Fruit fly (Drosophila melanogaster) whole organism, pupa: Measurements from ENCODE around the gene Cad99C.

Experiments used
- CG10348 ChIP-seq: fragments of 200-800 bp; sonication (Bioruptor generic); IDR thresholded peaks from 2 replicates; pipeline ENCODE4 v1.3.6; 2022; ENCODE audit warnings: missing biosample characterization, missing genetic modification characterization
- CG12605 ChIP-seq: fragments of 200-800 bp; sonication (Bioruptor generic); IDR thresholded peaks from 2 replicates; pipeline ENCODE4 v1.3.6; 2022; ENCODE audit warnings: missing biosample characterization, missing genetic modification characterization
- CG13204 ChIP-seq: fragments of 200-800 bp; sonication (Bioruptor generic); optimal IDR thresholded peaks from 2 replicates; lab custom pipeline; 2018; ENCODE audit warnings: missing biosample characterization, mild to moderate bottlenecking, missing genetic modification characterization, moderate library complexity
- CG14655 ChIP-seq: fragments of 200-800 bp; sonication (Bioruptor generic); optimal IDR thresholded peaks from 3 replicates; lab custom pipeline; 2017; ENCODE audit warnings: mild to moderate bottlenecking, missing biosample characterization, missing genetic modification reagents, missing genetic modification characterization
- CG15710 ChIP-seq: fragments of 200-800 bp; sonication (Bioruptor generic); optimal IDR thresholded peaks from 2 replicates; lab custom pipeline; 2018; ENCODE audit warnings: missing biosample characterization, mild to moderate bottlenecking, missing genetic modification characterization, moderate library complexity
- CG17806 ChIP-seq: fragments of 200-800 bp; sonication (Bioruptor generic); optimal IDR thresholded peaks from 2 replicates; lab custom pipeline; 2018; ENCODE audit warnings: missing biosample characterization, mild to moderate bottlenecking, missing genetic modification characterization, moderate library complexity
- CG32121 ChIP-seq: fragments of 200-800 bp; sonication (Bioruptor generic); IDR thresholded peaks from 2 replicates; pipeline ENCODE4 v1.3.6; 2022; ENCODE audit warnings: missing biosample characterization, missing genetic modification characterization
- CG34367 ChIP-seq: fragments of 200-800 bp; sonication (Bioruptor generic); optimal IDR thresholded peaks from 2 replicates; lab custom pipeline; 2018; ENCODE audit warnings: missing biosample characterization, mild to moderate bottlenecking, missing genetic modification characterization
- CG4496 ChIP-seq: fragments of 200-800 bp; sonication (Bioruptor generic); IDR thresholded peaks from 3 replicates; pipeline ENCODE4 v1.3.6; 2022; ENCODE audit warnings: missing biosample characterization, missing genetic modification characterization
- CG8159 ChIP-seq: fragments of 200-800 bp; sonication (Bioruptor generic); optimal IDR thresholded peaks from 3 replicates; lab custom pipeline; 2018; ENCODE audit warnings: missing biosample characterization, mild to moderate bottlenecking, missing genetic modification characterization, moderate library complexity
- CG8301 ChIP-seq: fragments of 200-800 bp; sonication (Bioruptor generic); optimal IDR thresholded peaks from 2 replicates; lab custom pipeline; 2018; ENCODE audit warnings: missing biosample characterization, mild to moderate bottlenecking, missing genetic modification characterization
- CG9948 ChIP-seq: fragments of 200-800 bp; sonication (Bioruptor generic); optimal IDR thresholded peaks from 2 replicates; lab custom pipeline; 2018; ENCODE audit warnings: missing biosample characterization, mild to moderate bottlenecking, missing genetic modification characterization, moderate library complexity
- D1 ChIP-seq: fragments of 200-800 bp; sonication (Bioruptor generic); optimal IDR thresholded peaks from 2 replicates; lab custom pipeline; 2018; ENCODE audit warnings: missing biosample characterization, mild to moderate bottlenecking, missing genetic modification characterization, moderate library complexity
- EcR ChIP-seq: fragments of 200-800 bp; sonication (Bioruptor generic); optimal IDR thresholded peaks from 3 replicates; lab custom pipeline; 2019; ENCODE audit warnings: missing biosample characterization, missing genetic modification characterization, mild to moderate bottlenecking, moderate library complexity, missing genetic modification reagents
- Ets98B ChIP-seq: fragments of 200-800 bp; sonication (Bioruptor generic); IDR thresholded peaks from 2 replicates; pipeline ENCODE4 v1.3.6; 2022; ENCODE audit warnings: missing biosample characterization, missing genetic modification characterization
- Pif1A ChIP-seq: fragments of 200-800 bp; sonication (Bioruptor generic); optimal IDR thresholded peaks from 3 replicates; lab custom pipeline; 2016; ENCODE audit warnings: missing biosample characterization, missing genetic modification characterization
- Pif1B ChIP-seq: fragments of 200-800 bp; sonication (Bioruptor generic); optimal IDR thresholded peaks from 3 replicates; lab custom pipeline; 2016; ENCODE audit warnings: missing biosample characterization, missing genetic modification characterization
- Snoo ChIP-seq: fragments of 200-800 bp; sonication (Bioruptor generic); optimal IDR thresholded peaks from 3 replicates; lab custom pipeline; 2017; ENCODE audit warnings: missing biosample characterization, mild to moderate bottlenecking, missing genetic modification characterization, inconsistent platforms
- fd96Ca ChIP-seq: fragments of 200-800 bp; sonication (Bioruptor generic); IDR thresholded peaks from 3 replicates; pipeline ENCODE4 v1.3.6; 2022; ENCODE audit warnings: missing biosample characterization, missing genetic modification characterization
- gl ChIP-seq: fragments of 200-800 bp; sonication (Bioruptor generic); optimal IDR thresholded peaks from 2 replicates; lab custom pipeline; 2018; ENCODE audit warnings: missing biosample characterization, mild to moderate bottlenecking, missing genetic modification characterization
- rn ChIP-seq: fragments of 200-800 bp; sonication (Bioruptor generic); IDR thresholded peaks from 2 replicates; pipeline ENCODE4 v1.3.6; 2022; ENCODE audit warnings: missing biosample characterization, missing genetic modification characterization

The Cad99C gene

dm6 chr3R:29837771-29838170 lies 3.7 kb upstream of the Cad99C start:
- no peak for TF ChIP-seq CG8159 (tag; lab: Kevin White, UChicago)
- TF ChIP-seq fd96Ca (GFP tag; lab: Robert Waterston, UW): peak; percentile 60
- no peak for TF ChIP-seq EcR (GFP tag; lab: Kevin White, UChicago)
- peak; percentile 49 for TF ChIP-seq CG14655 (GFP tag; lab: Kevin White, UChicago)
- TF ChIP-seq CG8301: peak; percentile 30
- no peak for TF ChIP-seq Pif1A
- peak; percentile 46; the same call in 1 of the 2 replicates for TF ChIP-seq CG32121 (GFP tag; lab: Robert Waterston, UW)
- TF ChIP-seq CG4496 (GFP tag; lab: Robert Waterston, UW): peak; percentile 38; the same call in 1 of the 3 replicates
- no peak for TF ChIP-seq CG17806 (tag; lab: Kevin White, UChicago)
- 0 out of 2 replicates have a peak, but pooled peaks have one; percentile 33 for TF ChIP-seq Ets98B (GFP tag; lab: Robert Waterston, UW)

- TF ChIP-seq fd96Ca (GFP tag; lab: Robert Waterston, UW) (no peak), CG34367 (tag; lab: Kevin White, UChicago) (peak; percentile 25), CG8159 (tag; lab: Kevin White, UChicago) (peak; percentile 40), CG17806 (tag; lab: Kevin White, UChicago) (peak; percentile 22), CG8301 (peak; percentile 46), Pif1A (peak; percentile 9), CG13204 (GFP tag; lab: Kevin White, UChicago) (no peak), Pif1B (no peak), CG10348 (GFP tag; lab: Robert Waterston, UW) (no peak), gl (tag; lab: Kevin White, UChicago) (peak; percentile 20), CG9948 (peak; percentile 31), CG14655 (GFP tag; lab: Kevin White, UChicago) (peak; percentile 69), CG15710 (tag; lab: Kevin White, UChicago) (peak; percentile 12)
- TF ChIP-seq, all 21 proteins: peak for 9
Measured at dm6 chr3R:29838751-29839150, 2.7 kb upstream of the Cad99C start.

dm6 chr3R:29839707-29840311 lies 1.6 kb upstream of the Cad99C start:
- no peak for TF ChIP-seq CG32121 (GFP tag; lab: Robert Waterston, UW)
- TF ChIP-seq Ets98B (GFP tag; lab: Robert Waterston, UW): no peak
- TF ChIP-seq CG17806 (tag; lab: Kevin White, UChicago): no peak
- TF ChIP-seq Pif1A: no peak
- no peak for TF ChIP-seq EcR (GFP tag; lab: Kevin White, UChicago)
- no peak for TF ChIP-seq fd96Ca (GFP tag; lab: Robert Waterston, UW)
- no peak for TF ChIP-seq CG8301
- no peak for TF ChIP-seq Snoo (tag; lab: Kevin White, UChicago)
- TF ChIP-seq rn (GFP tag; lab: Robert Waterston, UW): no peak
- TF ChIP-seq CG8159 (tag; lab: Kevin White, UChicago): no peak
- TF ChIP-seq CG4496 (GFP tag; lab: Robert Waterston, UW): no peak

- no peak for TF ChIP-seq CG8159 (tag; lab: Kevin White, UChicago)
- peak; percentile 90 for TF ChIP-seq CG4496 (GFP tag; lab: Robert Waterston, UW)
- TF ChIP-seq Pif1B: peak; percentile 68
- TF ChIP-seq D1 (tag; lab: Kevin White, UChicago): no peak
- peak; percentile 64 for TF ChIP-seq CG10348 (GFP tag; lab: Robert Waterston, UW)
- TF ChIP-seq CG12605 (GFP tag; lab: Robert Waterston, UW): peak; percentile 84
- TF ChIP-seq Snoo (tag; lab: Kevin White, UChicago): no peak
- peak; percentile 94 for TF ChIP-seq fd96Ca (GFP tag; lab: Robert Waterston, UW)
- peak; percentile 69 for TF ChIP-seq CG15710 (tag; lab: Kevin White, UChicago)
- peak; percentile 70 for TF ChIP-seq CG34367 (tag; lab: Kevin White, UChicago)
- peak; percentile 49 for TF ChIP-seq CG17806 (tag; lab: Kevin White, UChicago)
- TF ChIP-seq CG8301: peak; percentile 83
- TF ChIP-seq rn (GFP tag; lab: Robert Waterston, UW): peak; percentile 65
- TF ChIP-seq CG14655 (GFP tag; lab: Kevin White, UChicago): no peak
- no peak for TF ChIP-seq CG13204 (GFP tag; lab: Kevin White, UChicago)
- TF ChIP-seq Ets98B (GFP tag; lab: Robert Waterston, UW): peak; percentile 93
- no peak for TF ChIP-seq Pif1A
- TF ChIP-seq CG9948: peak; percentile 51
- TF ChIP-seq CG32121 (GFP tag; lab: Robert Waterston, UW): peak; percentile 80
- no peak for TF ChIP-seq gl (tag; lab: Kevin White, UChicago)
- TF ChIP-seq EcR (GFP tag; lab: Kevin White, UChicago): no peak
Measured at dm6 chr3R:29847126-29847525, 5.7 kb downstream of the Cad99C start.

- no peak for TF ChIP-seq CG12605 (GFP tag; lab: Robert Waterston, UW)
- TF ChIP-seq CG34367 (tag; lab: Kevin White, UChicago): no peak
- TF ChIP-seq CG9948: no peak
Measured at dm6 chr3R:29857228-29857627, 15.8 kb downstream of the Cad99C start, which contains the start of gene dgt1. dgt1 (minus strand) TSS chr3R:29857491.

- TF ChIP-seq CG13204 (GFP tag; lab: Kevin White, UChicago) (no peak), CG32121 (GFP tag; lab: Robert Waterston, UW) (no peak), gl (tag; lab: Kevin White, UChicago) (no peak), Pif1A (no peak), Pif1B (no peak), CG12605 (GFP tag; lab: Robert Waterston, UW) (no peak), Snoo (tag; lab: Kevin White, UChicago) (no peak), EcR (GFP tag; lab: Kevin White, UChicago) (no peak), Ets98B (GFP tag; lab: Robert Waterston, UW) (no peak), D1 (tag; lab: Kevin White, UChicago) (no peak), CG34367 (tag; lab: Kevin White, UChicago) (no peak), CG17806 (tag; lab: Kevin White, UChicago) (no peak), CG8159 (tag; lab: Kevin White, UChicago) (no peak), fd96Ca (GFP tag; lab: Robert Waterston, UW) (no peak)
Measured at dm6 chr3R:29858806-29859205, 17.3 kb downstream of the Cad99C start, which contains the start of gene CG7824. CG7824 (minus strand) TSS chr3R:29858936.
